Fruit fly (Drosophila melanogaster): ENCODE data around the gene geko.

DNA sequence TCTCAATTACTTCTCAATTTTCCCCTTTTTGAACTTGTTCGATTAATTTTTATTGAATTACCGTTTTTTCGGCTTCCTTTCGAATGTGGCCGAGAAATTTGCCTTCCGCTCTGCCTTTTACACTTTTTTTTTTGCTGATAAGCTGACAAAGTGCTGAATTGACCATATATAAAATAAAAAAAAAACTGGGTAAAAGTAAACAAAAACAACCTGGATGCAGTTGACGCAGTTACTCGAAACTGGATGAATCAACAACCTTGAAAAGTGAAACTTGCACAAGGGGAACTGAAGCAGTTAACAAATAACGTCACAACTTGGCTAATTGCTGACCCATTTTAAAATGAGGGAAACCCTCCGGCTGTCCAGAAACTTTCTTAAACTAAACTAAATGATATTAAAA is 44.7 kb downstream of the geko start:
- TF ChIP-seq CG9139 (GFP tag; optimal IDR thresholded peaks at IDR 0.05) (no peak), Hr4 (GFP tag; optimal IDR thresholded peaks at IDR 0.05) (no peak), Blimp-1 (GFP tag; optimal IDR thresholded peaks at IDR 0.05) (peak; percentile 46), CG3919 (GFP tag; optimal IDR thresholded peaks at IDR 0.05) (no peak), ss (GFP tag; optimal IDR thresholded peaks at IDR 0.05) (no peak), salr (GFP tag; optimal IDR thresholded peaks at IDR 0.05) (no peak), lz (GFP tag; optimal IDR thresholded peaks at IDR 0.05) (no peak)

All from whole organism, prepupa.